Worm (Caenorhabditis elegans): ENCODE data around the gene F09G8.7.

DNA sequence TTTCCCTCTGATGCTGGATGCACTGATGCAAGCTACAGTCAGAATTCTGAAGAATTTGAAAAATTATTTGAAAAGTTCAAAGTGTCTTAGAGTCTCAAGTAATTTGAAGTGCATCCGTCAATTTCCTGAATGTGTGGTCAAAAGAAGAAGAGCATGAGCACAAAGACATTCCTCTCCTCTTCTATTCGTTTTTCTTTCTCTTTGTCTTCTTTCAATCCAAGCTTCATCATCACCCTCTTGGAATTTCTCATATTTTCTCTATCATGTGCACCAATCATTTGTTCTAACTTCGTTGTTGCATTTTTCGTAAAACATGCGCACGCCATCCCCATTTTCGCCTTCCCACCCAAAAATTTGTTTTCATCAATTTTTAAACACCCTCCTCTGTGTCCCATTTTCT, 17.8 kb upstream of the F09G8.7 start:
- no peak for TF ChIP-seq him-1 (tag; optimal IDR thresholded peaks at IDR 0.05)
- TF ChIP-seq W03F9.2 (tag; optimal IDR thresholded peaks at IDR 0.05) = no peak
